Fruit fly (Drosophila melanogaster): Measurements from ENCODE around the gene Fum4.
A peak's percentile ranks its signal among the peaks of the same experiment; 100 is the strongest.

DNA sequence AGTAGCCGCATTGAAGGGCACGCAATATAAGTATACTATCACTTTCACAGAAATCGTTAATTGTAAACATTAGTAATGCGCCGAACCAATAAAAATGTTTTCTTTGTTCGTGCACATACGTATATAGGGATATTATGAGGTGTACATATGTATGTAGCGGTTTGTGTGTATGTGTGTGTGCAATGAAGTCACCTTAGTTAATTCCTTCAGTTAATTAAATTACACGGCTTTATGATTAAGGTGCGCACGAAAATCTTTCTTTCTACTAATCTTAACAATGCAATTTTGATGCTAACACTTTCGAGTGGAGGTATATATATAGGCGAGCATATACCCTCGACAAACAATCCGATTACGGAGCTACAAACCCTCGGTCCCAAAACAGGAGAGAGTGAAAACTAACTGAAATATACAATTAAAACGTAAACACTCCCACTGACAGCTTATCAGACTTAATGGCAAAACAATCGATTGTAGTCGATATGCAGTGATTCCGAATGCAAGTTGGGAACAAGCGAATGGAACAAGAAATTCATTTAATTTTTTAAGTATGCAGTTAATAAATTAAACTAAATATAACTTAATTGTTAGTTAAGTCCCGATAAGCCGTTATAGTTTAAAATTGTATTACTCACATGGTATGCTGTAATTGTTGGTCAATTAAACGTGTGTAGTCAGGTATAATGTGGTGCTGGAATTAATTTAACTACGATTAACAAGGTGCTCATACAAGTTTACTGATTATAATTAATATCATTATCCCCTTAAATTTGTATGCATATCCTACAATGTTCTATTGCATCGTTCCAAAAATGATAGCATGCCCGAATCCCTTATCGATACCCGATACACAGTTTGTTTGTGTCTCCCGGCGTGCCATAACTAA, 29.4 kb upstream of the Fum4 start, which contains the start of the genes Npc1a and Prosalpha6:
- TF ChIP-seq nau (GFP tag; optimal IDR thresholded peaks at IDR 0.05) (no peak), CG32767 (GFP tag; IDR thresholded peaks at IDR 0.05) (no peak), Jarid2 (GFP tag; optimal IDR thresholded peaks at IDR 0.05) (no peak), CG6689 (GFP tag; IDR thresholded peaks at IDR 0.05) (no peak), HLH54F (GFP tag; optimal IDR thresholded peaks at IDR 0.05) (peak; percentile 5), bowl (GFP tag; IDR thresholded peaks at IDR 0.05) (no peak), HLH4C (GFP tag; IDR thresholded peaks at IDR 0.05; ENCODE audit: partially characterized antibody) (peak; percentile 66; the same call in 2 of the 3 replicates), CG8478 (optimal IDR thresholded peaks at IDR 0.05) (no peak), CG13424 (tag; optimal IDR thresholded peaks at IDR 0.05) (no peak), CG2199 (GFP tag; IDR thresholded peaks at IDR 0.05) (no peak), Kr (GFP tag; optimal IDR thresholded peaks at IDR 0.05) (no peak), CG14965 (GFP tag; optimal IDR thresholded peaks at IDR 0.05; ENCODE audit: borderline replicate concordance) (no peak), lbe (GFP tag; optimal IDR thresholded peaks at IDR 0.05) (no peak), CG7372 (GFP tag; IDR thresholded peaks at IDR 0.05) (no peak)

Measured in whole organism, embryonic.